Fruit fly (Drosophila melanogaster): Measurements from ENCODE around the gene Mtpalpha.

dm6 chr2L:9570673-9571193 is 5.8 kb downstream of the Mtpalpha start:
- no peak for TF ChIP-seq CG8159 (tag; optimal IDR thresholded peaks at IDR 0.05)
- no peak for TF ChIP-seq CG14655 (GFP tag; optimal IDR thresholded peaks at IDR 0.05)
- no peak for TF ChIP-seq CG17806 (tag; optimal IDR thresholded peaks at IDR 0.05)
- TF ChIP-seq rn (GFP tag; IDR thresholded peaks at IDR 0.05): no peak
- peak; percentile 35 for TF ChIP-seq Pif1A (GFP tag; optimal IDR thresholded peaks at IDR 0.05)
- no peak for TF ChIP-seq gl (tag; optimal IDR thresholded peaks at IDR 0.05)
- no peak for TF ChIP-seq CG10348 (GFP tag; IDR thresholded peaks at IDR 0.05)
- TF ChIP-seq CG8301 (tag; optimal IDR thresholded peaks at IDR 0.05): no peak
- 0 out of 3 replicates have a peak, but pooled peaks have one; percentile 21 for TF ChIP-seq CG4496 (GFP tag; IDR thresholded peaks at IDR 0.05)
- no peak for TF ChIP-seq CG12605 (GFP tag; IDR thresholded peaks at IDR 0.05)
- TF ChIP-seq CG34367 (tag; optimal IDR thresholded peaks at IDR 0.05): no peak
- no peak for TF ChIP-seq CG9948 (tag; optimal IDR thresholded peaks at IDR 0.05)
- no peak for TF ChIP-seq EcR (GFP tag; optimal IDR thresholded peaks at IDR 0.05)

Measured in whole organism, pupa.